Worm (Caenorhabditis elegans): ENCODE data around the gene nlp-76.

Gene nlp-76

DNA sequence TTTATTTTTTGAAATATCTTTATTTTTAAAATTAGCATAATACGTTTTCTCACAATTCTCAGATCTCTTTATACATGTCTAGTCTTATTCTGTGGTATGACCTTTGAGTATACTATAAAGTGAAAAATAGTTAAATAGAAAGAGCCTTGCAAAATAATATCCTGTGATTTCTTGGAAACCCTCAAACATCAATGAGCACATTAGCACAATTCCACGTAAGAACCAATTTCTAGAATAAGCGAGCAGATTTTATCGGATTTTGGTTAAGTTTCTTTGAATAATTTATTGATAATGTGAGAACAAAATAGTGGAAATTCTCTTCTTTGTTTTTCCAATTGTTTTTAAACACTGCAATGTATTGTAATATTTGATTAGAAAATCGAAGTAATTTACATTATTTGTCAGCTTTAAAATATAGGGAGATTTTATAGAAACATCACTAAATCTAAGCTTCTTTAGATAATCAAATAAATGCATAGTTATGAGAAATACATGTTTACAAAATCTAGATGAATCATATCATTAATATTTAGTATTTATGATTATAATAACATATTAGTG is 5.3 kb upstream of the nlp-76 start:
- no peak for TF ChIP-seq him-1 (tag; optimal IDR thresholded peaks at IDR 0.05)
- TF ChIP-seq ZK185.1 (tag; optimal IDR thresholded peaks at IDR 0.05; ENCODE audit: poor library complexity, severe bottlenecking): no peak
- no peak for TF ChIP-seq lir-1 (GFP tag; conservative IDR thresholded peaks at IDR 0.05)
- TF ChIP-seq hmg-1.2 (GFP tag; IDR thresholded peaks at IDR 0.05): no peak
- TF ChIP-seq sptf-2 (GFP tag; optimal IDR thresholded peaks at IDR 0.05): no peak
- TF ChIP-seq tbx-9 (tag; optimal IDR thresholded peaks at IDR 0.05; ENCODE audit: borderline replicate concordance): no peak
- TF ChIP-seq mxl-1 (tag; optimal IDR thresholded peaks at IDR 0.05): no peak
- TF ChIP-seq tbp1 (GFP tag; optimal IDR thresholded peaks at IDR 0.05): no peak
- TF ChIP-seq let-607 (tag; optimal IDR thresholded peaks at IDR 0.05): no peak
- TF ChIP-seq ceh-40 (GFP tag; IDR thresholded peaks at IDR 0.05): no peak
- TF ChIP-seq madf-10 (tag; optimal IDR thresholded peaks at IDR 0.05): no peak
- TF ChIP-seq pha-4 (tag; optimal IDR thresholded peaks at IDR 0.05): no peak
- no peak for TF ChIP-seq lin-40 (tag; optimal IDR thresholded peaks at IDR 0.05)
- TF ChIP-seq F49E8.2 (tag; optimal IDR thresholded peaks at IDR 0.05; ENCODE audit: insufficient read depth): no peak

DNA sequence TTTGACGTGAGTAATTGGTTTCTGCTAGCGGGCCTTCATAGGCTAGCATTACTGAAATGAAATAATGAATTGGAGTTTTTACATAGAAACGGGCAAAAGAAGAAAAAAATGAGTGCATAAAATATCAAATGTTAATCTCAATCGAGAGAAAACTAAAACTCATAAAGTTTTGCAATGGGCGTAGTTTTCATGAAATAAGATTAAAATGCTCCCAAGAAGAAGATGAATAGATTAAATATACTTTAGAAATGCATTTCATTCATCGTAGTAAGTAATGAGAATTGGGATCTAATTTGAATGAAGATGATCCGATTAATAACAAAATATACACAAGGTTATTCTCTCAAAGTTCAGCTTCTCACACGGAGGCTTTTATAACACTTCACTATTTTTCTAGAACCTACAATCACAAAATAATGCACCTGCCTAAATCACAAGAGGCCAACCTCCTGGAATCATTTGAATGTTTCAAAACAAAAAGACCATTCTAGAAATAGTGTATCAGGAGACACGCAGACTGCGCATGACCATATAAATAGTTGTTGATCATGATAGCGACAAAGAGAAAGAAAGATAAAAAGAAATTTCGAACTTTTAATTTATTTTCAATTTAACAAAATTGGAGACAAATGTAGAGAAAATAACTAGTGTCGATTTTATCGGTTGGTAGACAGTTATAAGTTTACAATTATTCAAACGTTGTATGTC is 4.3 kb upstream of the nlp-76 start, which contains the start of gene nhr-17:
Gene nhr-17 (minus strand): TSS at position 51 of the 708 bp plus-strand sequence.
- TF ChIP-seq ccch-3 (GFP tag; optimal IDR thresholded peaks at IDR 0.05) (no peak), cebp-2 (GFP tag; IDR thresholded peaks at IDR 0.05) (0 out of 2 replicates have a peak, but pooled peaks have one; percentile 43), ceh-27 (GFP tag; optimal IDR thresholded peaks at IDR 0.05) (no peak), repo-1 (tag; optimal IDR thresholded peaks at IDR 0.05) (no peak), xnd-1 (tag; optimal IDR thresholded peaks at IDR 0.05) (no peak), ets-4 (GFP tag; optimal IDR thresholded peaks at IDR 0.05) (no peak), nfyb-1 (GFP tag; IDR thresholded peaks at IDR 0.05) (no peak), cebp-1 (GFP tag; IDR thresholded peaks at IDR 0.05) (no peak), cebp-1 (tag; optimal IDR thresholded peaks at IDR 0.05) (peak; percentile 56), ceh-91 (GFP tag; IDR thresholded peaks at IDR 0.05) (no peak), madf-3 (GFP tag; IDR thresholded peaks at IDR 0.05) (no peak), madf-8 (GFP tag; conservative IDR thresholded peaks at IDR 0.05) (no peak), akir-1 (GFP tag; optimal IDR thresholded peaks at IDR 0.05) (no peak), madf-6 (GFP tag; IDR thresholded peaks at IDR 0.05) (no peak), tbp1 (GFP tag; optimal IDR thresholded peaks at IDR 0.05) (peak; percentile 22), hrde-1 (tag; optimal IDR thresholded peaks at IDR 0.05; ENCODE audit: borderline replicate concordance) (no peak), Y53G8AR.9 (GFP tag; conservative IDR thresholded peaks at IDR 0.05) (no peak), pha-4 (tag; optimal IDR thresholded peaks at IDR 0.05) (no peak), B0019.2 (GFP tag; conservative IDR thresholded peaks at IDR 0.05) (no peak), K11D2.4 (GFP tag; IDR thresholded peaks at IDR 0.05) (peak; percentile 9; the same call in 1 of the 2 replicates), lsl-1 (GFP tag; optimal IDR thresholded peaks at IDR 0.05) (no peak), lin-54 (GFP tag; optimal IDR thresholded peaks at IDR 0.05) (no peak), lsy-27 (tag; optimal IDR thresholded peaks at IDR 0.05; ENCODE audit: borderline replicate concordance, insufficient read depth) (no peak), T26A5.8 (tag; optimal IDR thresholded peaks at IDR 0.05) (no peak), ztf-18 (tag; optimal IDR thresholded peaks at IDR 0.05) (no peak), hmg-1.2 (GFP tag; IDR thresholded peaks at IDR 0.05) (no peak), ceh-100 (GFP tag; IDR thresholded peaks at IDR 0.05) (no peak), F39B2.1 (GFP tag; IDR thresholded peaks at IDR 0.05) (no peak), lin-40 (tag; optimal IDR thresholded peaks at IDR 0.05) (peak; percentile 49), dox-1 (GFP tag; IDR thresholded peaks at IDR 0.05) (no peak), somi-1 (GFP tag; optimal IDR thresholded peaks at IDR 0.05) (no peak), dpl-1 (GFP tag; optimal IDR thresholded peaks at IDR 0.05) (no peak), tlf-1 (GFP tag; optimal IDR thresholded peaks at IDR 0.05) (no peak), attf-6 (GFP tag; IDR thresholded peaks at IDR 0.05) (no peak), mes-4 (tag; optimal IDR thresholded peaks at IDR 0.05) (no peak), nfya-2 (GFP tag; IDR thresholded peaks at IDR 0.05) (no peak)

Measured in whole organism, young adult.